Worm (Caenorhabditis elegans) whole organism, midembryonic: Measurements from ENCODE around the gene tbce-1.

Experiments used
- T22C8.4 ChIP-seq: fragments of 200-800 bp; sonication (Bioruptor generic); IDR thresholded peaks from 2 replicates; pipeline ENCODE4 v1.3.6; 2022; ENCODE audit warnings: missing genetic modification characterization, missing compliant biosample characterization
- cog-1 ChIP-seq: sonication (generic microtip); optimal IDR thresholded peaks from 2 replicates; lab custom pipeline; 2016; ENCODE audit warnings: missing genetic modification characterization, missing compliant biosample characterization
- flt-1 ChIP-seq: fragments of 200-800 bp; sonication (Bioruptor generic); IDR thresholded peaks from 2 replicates; pipeline ENCODE4 v1.3.6; 2022; ENCODE audit warnings: missing genetic modification characterization, missing compliant biosample characterization
- klf-2 ChIP-seq: fragments of 200-800 bp; sonication (Bioruptor generic); conservative IDR thresholded peaks from 2 replicates; pipeline ENCODE4 v1.3.6; 2022; ENCODE audit warnings: missing genetic modification reagents, missing genetic modification characterization, missing compliant biosample characterization
- med-1 ChIP-seq: sonication (generic microtip); optimal IDR thresholded peaks from 2 replicates; lab custom pipeline; 2017; ENCODE audit warnings: missing genetic modification characterization, mild to moderate bottlenecking, missing compliant biosample characterization, antibody characterized with exemption, missing genetic modification reagents; ENCODE audit not compliant: insufficient read depth
- ref-1 ChIP-seq: fragments of 200-800 bp; sonication (Bioruptor generic); conservative IDR thresholded peaks from 2 replicates; pipeline ENCODE4 v1.3.6; 2022; ENCODE audit warnings: missing genetic modification reagents, missing genetic modification characterization, missing compliant biosample characterization
- tab-1 ChIP-seq: fragments of 200-800 bp; sonication (Bioruptor generic); IDR thresholded peaks from 2 replicates; pipeline ENCODE4 v1.3.6; 2022; ENCODE audit warnings: missing genetic modification characterization, missing compliant biosample characterization
- ztf-23 ChIP-seq: fragments of 200-800 bp; sonication (Bioruptor generic); IDR thresholded peaks from 2 replicates; pipeline ENCODE4 v1.3.6; 2022; ENCODE audit warnings: missing genetic modification reagents, missing genetic modification characterization, missing compliant biosample characterization
- ztf-29 ChIP-seq: fragments of 200-800 bp; sonication (Bioruptor generic); IDR thresholded peaks from 2 replicates; pipeline ENCODE4 v1.3.6; 2022; ENCODE audit warnings: missing genetic modification reagents, missing genetic modification characterization, missing compliant biosample characterization

DNA sequence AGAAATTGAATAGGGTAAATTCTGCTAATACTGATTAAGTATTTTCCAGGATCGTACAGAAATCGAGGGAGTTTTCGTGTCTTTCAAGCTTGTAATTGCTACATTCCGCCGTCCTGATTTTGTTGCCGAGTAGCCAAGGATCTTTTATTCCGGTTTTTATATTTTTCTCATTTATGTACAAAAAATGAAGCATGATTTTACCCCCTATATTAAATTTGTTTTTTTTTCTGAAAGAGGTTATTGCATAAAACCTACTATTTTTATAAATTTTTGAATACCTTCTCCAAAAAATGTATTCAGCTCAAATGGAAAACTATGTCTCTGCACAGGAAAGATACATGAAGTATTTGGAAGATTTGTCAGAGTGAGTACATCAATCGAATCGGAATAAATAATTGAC lies 5.1 kb downstream of the tbce-1 start, which contains the start of gene F35H10.6:
- TF ChIP-seq T22C8.4 (no peak), ztf-23 (GFP tag; lab: Robert Waterston, UW) (no peak), klf-2 (GFP tag; lab: Robert Waterston, UW) (no peak), cog-1 (tag; lab: Kevin White, UChicago) (no peak), tab-1 (GFP tag; lab: Robert Waterston, UW) (no peak), ref-1 (GFP tag; lab: Robert Waterston, UW) (no peak), med-1 (GFP tag; lab: Kevin White, UChicago) (no peak), ztf-29 (no peak), flt-1 (GFP tag; lab: Robert Waterston, UW) (no peak)
